Worm (Caenorhabditis elegans): ENCODE data around the gene D1054.3.

Gene D1054.3

DNA sequence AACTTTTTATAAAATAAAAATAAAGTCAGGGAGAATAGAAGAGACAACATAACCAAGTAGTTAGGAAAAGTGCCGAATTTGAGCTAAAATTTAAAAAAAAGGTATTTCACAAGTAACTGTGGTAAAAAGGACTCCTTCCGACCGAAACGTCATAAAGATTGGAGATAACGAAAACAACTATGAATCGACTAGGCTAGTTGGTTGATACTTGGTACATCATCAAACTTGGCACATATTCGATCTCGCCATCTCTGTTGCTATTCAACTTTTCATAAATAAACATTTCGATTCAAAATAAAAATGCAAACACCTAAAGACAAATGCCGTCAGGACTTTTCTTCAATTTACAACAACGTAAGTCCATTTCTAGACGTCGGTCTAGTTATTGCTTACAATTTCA is 40.5 kb downstream of the D1054.3 start, which contains the start of gene C29A12.22:
Gene C29A12.22, plus strand, starts transcription at position 301 of the 400 bp plus-strand sequence.
- TF ChIP-seq unc-62 (GFP tag; optimal IDR thresholded peaks at IDR 0.05), result no peak
- no peak for TF ChIP-seq ceh-16 (tag; optimal IDR thresholded peaks at IDR 0.05)
- TF ChIP-seq sem-4 (tag; optimal IDR thresholded peaks at IDR 0.05), result no peak
- no peak for TF ChIP-seq blmp-1 (tag; optimal IDR thresholded peaks at IDR 0.05; ENCODE audit: insufficient read depth)
- no peak for TF ChIP-seq unc-55 (GFP tag; optimal IDR thresholded peaks at IDR 0.05)
- TF ChIP-seq R02D3.7 (tag; optimal IDR thresholded peaks at IDR 0.05), result no peak
- TF ChIP-seq nhr-12 (tag; optimal IDR thresholded peaks at IDR 0.05), result no peak
- TF ChIP-seq F13H6.1 (tag; optimal IDR thresholded peaks at IDR 0.05), result no peak
- no peak for TF ChIP-seq ZK546.5 (tag; optimal IDR thresholded peaks at IDR 0.05)

DNA sequence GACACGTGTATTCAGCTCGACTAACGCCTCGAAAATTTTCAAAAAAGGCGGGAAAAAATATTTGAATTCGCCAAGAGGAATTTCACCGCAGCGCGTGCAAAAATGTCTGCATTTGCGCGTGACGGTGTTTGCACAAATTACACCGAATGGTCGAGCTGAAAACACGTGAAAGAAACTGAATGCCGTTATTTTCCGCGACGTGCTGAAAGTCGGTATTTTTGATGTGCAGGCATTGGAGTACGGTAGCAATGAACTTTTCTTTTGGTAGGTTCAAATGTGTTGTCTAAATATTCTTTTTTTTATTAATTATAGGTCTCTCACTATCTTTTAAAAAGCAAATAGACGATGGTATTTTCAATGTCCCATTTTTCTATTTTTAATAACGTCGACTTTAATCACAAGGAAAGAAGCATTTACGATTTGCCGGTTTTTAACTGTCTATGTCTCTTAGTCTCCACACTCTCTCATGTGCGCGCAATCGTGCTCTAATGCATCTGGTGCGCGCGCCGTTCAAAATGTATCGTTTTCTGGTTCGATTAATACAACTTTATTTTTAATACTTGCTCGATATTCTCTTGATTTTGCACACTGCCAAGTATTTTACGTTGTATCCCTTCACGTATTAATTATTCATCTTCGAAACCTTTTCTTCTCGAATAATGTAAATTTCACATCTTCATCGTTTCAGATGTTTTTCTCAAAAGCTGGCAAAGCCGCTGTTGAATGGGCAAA is 42.3 kb downstream of the D1054.3 start, which contains the start of the genes C29A12.1 and lig-1:
Gene C29A12.1, minus strand, starts transcription at position 63 of the 732 bp plus-strand sequence.
Gene lig-1, plus strand, starts transcription at position 682 of the 732 bp plus-strand sequence.
- TF ChIP-seq alr-1 (tag; optimal IDR thresholded peaks at IDR 0.05) (no peak), unc-55 (GFP tag; optimal IDR thresholded peaks at IDR 0.05) (peak; percentile 45), gmeb-1 (tag; optimal IDR thresholded peaks at IDR 0.05) (peak; percentile 41), F13H6.1 (tag; optimal IDR thresholded peaks at IDR 0.05) (no peak), C34F6.9 (tag; optimal IDR thresholded peaks at IDR 0.05) (peak; percentile 22), lsy-2 (tag; optimal IDR thresholded peaks at IDR 0.05) (peak in 1 of 2 experiments; percentile 36), nhr-23 (tag; optimal IDR thresholded peaks at IDR 0.05) (no peak), nhr-129 (tag; optimal IDR thresholded peaks at IDR 0.05) (peak; percentile 39)

DNA sequence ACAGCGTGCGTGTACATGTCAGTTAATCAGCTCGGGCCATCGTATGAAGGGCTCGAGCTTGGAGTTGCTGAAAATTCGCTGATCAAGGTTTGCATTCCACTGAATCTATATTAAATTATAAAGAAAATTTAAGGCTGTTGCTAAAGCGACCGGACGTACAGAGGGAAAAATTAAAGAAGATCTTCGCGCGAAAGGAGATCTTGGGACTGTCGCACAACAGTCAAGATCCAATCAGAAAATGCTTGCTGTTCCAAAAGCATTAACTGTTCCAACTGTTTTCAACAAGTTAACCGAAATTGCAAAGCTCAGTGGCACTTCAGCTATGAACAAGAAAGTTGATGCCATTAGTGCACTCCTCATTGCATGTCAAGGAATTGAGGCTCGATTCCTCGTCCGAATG is 43.1 kb downstream of the D1054.3 start:
- TF ChIP-seq peb-1 (tag; optimal IDR thresholded peaks at IDR 0.05) (no peak), ZK546.5 (tag; optimal IDR thresholded peaks at IDR 0.05) (no peak), crh-2 (tag; optimal IDR thresholded peaks at IDR 0.05) (no peak), unc-62 (GFP tag; optimal IDR thresholded peaks at IDR 0.05) (no peak), aly-2 (tag; optimal IDR thresholded peaks at IDR 0.05) (no peak), skn-1 (tag; optimal IDR thresholded peaks at IDR 0.05) (no peak), mab-5 (tag; optimal IDR thresholded peaks at IDR 0.05) (no peak), nhr-129 (tag; optimal IDR thresholded peaks at IDR 0.05) (no peak), unc-39 (tag; optimal IDR thresholded peaks at IDR 0.05) (no peak), fos-1 (tag; optimal IDR thresholded peaks at IDR 0.05) (no peak), nhr-21 (tag; optimal IDR thresholded peaks at IDR 0.05) (no peak), nhr-12 (tag; optimal IDR thresholded peaks at IDR 0.05) (no peak), R02D3.7 (tag; optimal IDR thresholded peaks at IDR 0.05) (no peak), sma-3 (GFP tag; optimal IDR thresholded peaks at IDR 0.05) (no peak), zag-1 (tag; optimal IDR thresholded peaks at IDR 0.05) (no peak), ztf-4 (tag; optimal IDR thresholded peaks at IDR 0.05) (no peak)

DNA sequence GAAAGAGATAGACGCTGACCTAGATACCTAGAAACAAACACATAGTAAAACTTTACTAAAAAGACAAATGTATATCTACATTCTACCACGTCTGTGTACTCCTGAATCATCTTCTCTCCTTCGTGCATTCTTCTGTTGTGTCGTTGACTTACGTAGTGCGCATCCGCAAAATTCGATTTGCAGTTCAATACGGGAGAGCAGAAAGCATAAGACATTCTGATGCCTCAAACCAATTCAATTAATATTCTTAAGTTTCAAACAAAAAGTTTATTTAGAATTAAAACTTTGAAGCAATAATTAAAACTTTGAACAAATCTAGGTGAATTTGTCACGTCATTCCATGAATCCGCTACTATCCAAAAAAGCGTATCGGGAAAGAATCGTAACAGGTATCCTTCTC is 45.6 kb downstream of the D1054.3 start:
- no peak for TF ChIP-seq mab-5 (tag; optimal IDR thresholded peaks at IDR 0.05)
- no peak for TF ChIP-seq lsy-2 (tag; optimal IDR thresholded peaks at IDR 0.05)
- TF ChIP-seq dmd-4 (tag; optimal IDR thresholded peaks at IDR 0.05), result no peak
- TF ChIP-seq lin-39 (tag; optimal IDR thresholded peaks at IDR 0.05), result no peak
- TF ChIP-seq ceh-16 (tag; optimal IDR thresholded peaks at IDR 0.05), result no peak
- no peak for TF ChIP-seq crh-2 (tag; optimal IDR thresholded peaks at IDR 0.05)
- no peak for TF ChIP-seq skn-1 (tag; optimal IDR thresholded peaks at IDR 0.05)
- TF ChIP-seq sma-9 (GFP tag; optimal IDR thresholded peaks at IDR 0.05), result no peak
- TF ChIP-seq sma-9 (tag; optimal IDR thresholded peaks at IDR 0.05), result no peak
- no peak for TF ChIP-seq egl-27 (tag; optimal IDR thresholded peaks at IDR 0.05)
- TF ChIP-seq nhr-10 (tag; optimal IDR thresholded peaks at IDR 0.05), result no peak
- no peak for TF ChIP-seq nhr-77 (tag; optimal IDR thresholded peaks at IDR 0.05)
- no peak for TF ChIP-seq Y55F3AM.14 (GFP tag; optimal IDR thresholded peaks at IDR 0.05)

DNA sequence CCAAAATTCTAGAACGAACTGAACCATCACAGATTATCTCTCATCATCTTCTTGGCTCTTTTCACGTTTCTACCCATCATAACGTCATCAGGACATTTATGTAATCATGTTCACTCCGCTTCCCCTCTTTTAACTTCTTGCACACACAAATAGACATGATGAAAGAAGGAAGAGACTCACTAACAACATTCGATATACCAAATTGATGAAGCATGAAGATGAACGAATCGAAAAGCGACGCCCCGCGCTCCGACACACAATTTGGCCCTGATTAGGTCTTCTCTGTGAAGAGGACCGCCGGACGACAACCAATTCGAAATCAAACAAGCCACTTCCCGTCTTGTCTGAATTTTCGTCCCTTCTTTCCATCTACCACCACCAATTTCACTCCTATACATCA is 47.2 kb downstream of the D1054.3 start:
- TF ChIP-seq Y55F3AM.14 (GFP tag; optimal IDR thresholded peaks at IDR 0.05) (no peak), mdl-1 (tag; optimal IDR thresholded peaks at IDR 0.05) (no peak), nhr-25 (tag; optimal IDR thresholded peaks at IDR 0.05) (no peak), ceh-82 (tag; optimal IDR thresholded peaks at IDR 0.05) (no peak), nhr-77 (tag; optimal IDR thresholded peaks at IDR 0.05) (no peak), fos-1 (tag; optimal IDR thresholded peaks at IDR 0.05) (no peak), R02D3.7 (tag; optimal IDR thresholded peaks at IDR 0.05) (no peak), ama-1 (optimal IDR thresholded peaks at IDR 0.05) (no peak), ztf-11 (tag; optimal IDR thresholded peaks at IDR 0.05) (no peak), sma-9 (GFP tag; optimal IDR thresholded peaks at IDR 0.05) (no peak), sma-9 (tag; optimal IDR thresholded peaks at IDR 0.05) (no peak), nhr-129 (tag; optimal IDR thresholded peaks at IDR 0.05) (no peak), lin-13 (GFP tag; optimal IDR thresholded peaks at IDR 0.05) (no peak), mbf-1 (tag; optimal IDR thresholded peaks at IDR 0.05) (no peak), zag-1 (tag; optimal IDR thresholded peaks at IDR 0.05) (no peak), skn-1 (tag; optimal IDR thresholded peaks at IDR 0.05) (no peak), nhr-21 (tag; optimal IDR thresholded peaks at IDR 0.05) (no peak), ceh-16 (tag; optimal IDR thresholded peaks at IDR 0.05) (no peak), ZK546.5 (tag; optimal IDR thresholded peaks at IDR 0.05) (no peak), dmd-4 (tag; optimal IDR thresholded peaks at IDR 0.05) (no peak), unc-62 (GFP tag; optimal IDR thresholded peaks at IDR 0.05) (no peak)
